Worm (Caenorhabditis elegans): ENCODE measurements around the gene T23F6.5.

ce11 chrIV:12743680-12744079 is 2.3 kb upstream of the T23F6.5 start:
- no peak for TF ChIP-seq aha-1 (tag)
- TF ChIP-seq nhr-11 (tag; optimal IDR thresholded peaks at IDR 0.05) = no peak
- no peak for TF ChIP-seq nhr-28 (tag; optimal IDR thresholded peaks at IDR 0.05)
- TF ChIP-seq Y48G9A.11 (GFP tag; IDR thresholded peaks at IDR 0.05) = no peak
- no peak for TF ChIP-seq T20F7.1 (GFP tag; optimal IDR thresholded peaks at IDR 0.05)
- no peak for TF ChIP-seq nhr-77 (tag; optimal IDR thresholded peaks at IDR 0.05)
- TF ChIP-seq nhr-6 (tag; optimal IDR thresholded peaks at IDR 0.05) = no peak
- TF ChIP-seq dve-1 (tag; optimal IDR thresholded peaks at IDR 0.05; ENCODE audit: insufficient read depth) = no peak
- TF ChIP-seq ztf-11 (tag; optimal IDR thresholded peaks at IDR 0.05) = no peak
- TF ChIP-seq zag-1 (tag; optimal IDR thresholded peaks at IDR 0.05) = no peak
